Worm (Caenorhabditis elegans) whole organism, early embryonic: ENCODE measurements around the gene trxr-1.

ENCODE experiments used
- B0310.2 ChIP-seq: sonication (generic microtip); optimal IDR thresholded peaks from 2 replicates; lab custom pipeline; 2016; ENCODE audit warnings: mild to moderate bottlenecking, missing genetic modification characterization, missing compliant biosample characterization
- F13C5.2 ChIP-seq: sonication (generic microtip); optimal IDR thresholded peaks from 2 replicates; lab custom pipeline; 2017; ENCODE audit warnings: mild to moderate bottlenecking, missing genetic modification characterization, inconsistent platforms, missing compliant biosample characterization
- aly-1 ChIP-seq: sonication (generic microtip); optimal IDR thresholded peaks from 2 replicates; lab custom pipeline; 2016; ENCODE audit warnings: missing genetic modification characterization, missing compliant biosample characterization
- ama-1 ChIP-seq: fragments of 150-350 bp; optimal IDR thresholded peaks from 2 replicates; lab custom pipeline; 2014
- ceh-13 ChIP-seq: fragments of 200-800 bp; sonication (Bioruptor generic); optimal IDR thresholded peaks from 2 replicates; lab custom pipeline; 2018; ENCODE audit warnings: mild to moderate bottlenecking, missing genetic modification characterization, missing compliant biosample characterization
- ceh-36 ChIP-seq: sonication (generic microtip); optimal IDR thresholded peaks from 2 replicates; lab custom pipeline; 2016; ENCODE audit warnings: missing genetic modification characterization, inconsistent platforms, missing compliant biosample characterization
- ets-7 ChIP-seq: sonication (generic microtip); optimal IDR thresholded peaks from 2 replicates; lab custom pipeline; 2016; ENCODE audit warnings: missing genotype, missing genetic modification characterization, missing compliant biosample characterization
- flt-1 ChIP-seq: fragments of 200-800 bp; sonication (Bioruptor generic); IDR thresholded peaks from 2 replicates; pipeline ENCODE4 v1.3.6; 2022; ENCODE audit warnings: missing genetic modification characterization, missing compliant biosample characterization
- hmbx-1 ChIP-seq: sonication (generic microtip); optimal IDR thresholded peaks from 2 replicates; lab custom pipeline; 2016; ENCODE audit warnings: mild to moderate bottlenecking, missing genetic modification characterization, missing compliant biosample characterization
- hmg-4 ChIP-seq: fragments of 200-800 bp; sonication (Bioruptor generic); optimal IDR thresholded peaks from 2 replicates; lab custom pipeline; 2018; ENCODE audit warnings: mild to moderate bottlenecking, missing genetic modification characterization, missing compliant biosample characterization
- hnd-1 ChIP-seq: sonication (generic microtip); optimal IDR thresholded peaks from 2 replicates; lab custom pipeline; 2016; ENCODE audit warnings: missing genetic modification characterization, missing compliant biosample characterization
- pes-1 ChIP-seq: fragments of 200-800 bp; sonication (Bioruptor generic); IDR thresholded peaks from 2 replicates; pipeline ENCODE4 v1.3.6; 2022; ENCODE audit warnings: missing genetic modification reagents, missing genetic modification characterization, missing compliant biosample characterization
- scrt-1 ChIP-seq: fragments of 200-800 bp; sonication (Bioruptor generic); IDR thresholded peaks from 2 replicates; pipeline ENCODE4 v1.3.6; 2022; ENCODE audit warnings: missing genetic modification characterization, missing compliant biosample characterization
- sea-1 ChIP-seq: fragments of 200-800 bp; sonication (Bioruptor generic); conservative IDR thresholded peaks from 2 replicates; pipeline ENCODE4 v1.3.6; 2022; ENCODE audit warnings: missing genetic modification characterization, missing compliant biosample characterization
- tbx-11 ChIP-seq: fragments of 200-800 bp; sonication (Bioruptor generic); IDR thresholded peaks from 2 replicates; pipeline ENCODE4 v1.3.6; 2022; ENCODE audit warnings: missing genetic modification characterization, missing compliant biosample characterization
- tbx-37 ChIP-seq: fragments of 200-800 bp; sonication (Bioruptor generic); conservative IDR thresholded peaks from 2 replicates; pipeline ENCODE4 v1.3.6; 2022; ENCODE audit warnings: missing genetic modification reagents, missing genetic modification characterization, missing compliant biosample characterization
- tra-4 ChIP-seq: sonication (generic microtip); optimal IDR thresholded peaks from 2 replicates; lab custom pipeline; 2017; ENCODE audit warnings: missing genetic modification characterization, missing compliant biosample characterization

Gene trxr-1

ce11 chrIV:7016502-7016901 lies 4.7 kb downstream of the trxr-1 start:
- TF ChIP-seq ama-1 (lab: Kevin White, UChicago) = no peak
- TF ChIP-seq hmg-4 (GFP tag; lab: Kevin White, UChicago) = no peak
- no peak for TF ChIP-seq aly-1 (tag; lab: Kevin White, UChicago)
- TF ChIP-seq flt-1 = no peak
- TF ChIP-seq hnd-1 (tag; lab: Kevin White, UChicago) = no peak
- TF ChIP-seq tbx-11 (GFP tag; lab: Robert Waterston, UW) = no peak
- no peak for TF ChIP-seq scrt-1 (GFP tag; lab: Robert Waterston, UW)
- TF ChIP-seq ceh-13 (GFP tag; lab: Kevin White, UChicago) = no peak
- TF ChIP-seq B0310.2 (tag; lab: Kevin White, UChicago) = no peak
- TF ChIP-seq tra-4 = no peak
- no peak for TF ChIP-seq tbx-37 (GFP tag; lab: Robert Waterston, UW)

- TF ChIP-seq sea-1 (GFP tag; lab: Robert Waterston, UW) = no peak
- TF ChIP-seq hnd-1 (tag; lab: Kevin White, UChicago) = no peak
- TF ChIP-seq flt-1 = no peak
These were observed 5.4 kb downstream of the trxr-1 start, which contains the start of gene gldi-4 for ce11 chrIV:7017123-7017674. TSS of gene gldi-4 (plus strand) at chrIV:7017624.

- TF ChIP-seq F13C5.2 (tag; lab: Kevin White, UChicago) (no peak), B0310.2 (tag; lab: Kevin White, UChicago) (no peak), aly-1 (tag; lab: Kevin White, UChicago) (no peak), ceh-13 (GFP tag; lab: Kevin White, UChicago) (no peak), scrt-1 (GFP tag; lab: Robert Waterston, UW) (no peak), tra-4 (no peak), sea-1 (GFP tag; lab: Robert Waterston, UW) (no peak), tbx-11 (GFP tag; lab: Robert Waterston, UW) (no peak), ets-7 (tag; lab: Kevin White, UChicago) (no peak), pes-1 (GFP tag; lab: Robert Waterston, UW) (no peak)
These were observed 6.9 kb downstream of the trxr-1 start for ce11 chrIV:7018623-7019022.

- TF ChIP-seq hmbx-1 (no peak), ets-7 (tag; lab: Kevin White, UChicago) (no peak), sea-1 (GFP tag; lab: Robert Waterston, UW) (no peak), tra-4 (no peak), hnd-1 (tag; lab: Kevin White, UChicago) (no peak), ama-1 (lab: Kevin White, UChicago) (no peak), tbx-11 (GFP tag; lab: Robert Waterston, UW) (no peak), aly-1 (tag; lab: Kevin White, UChicago) (no peak), F13C5.2 (tag; lab: Kevin White, UChicago) (no peak), tbx-37 (GFP tag; lab: Robert Waterston, UW) (no peak), flt-1 (no peak), hmg-4 (GFP tag; lab: Kevin White, UChicago) (no peak), scrt-1 (GFP tag; lab: Robert Waterston, UW) (no peak), ceh-36 (tag; lab: Kevin White, UChicago) (no peak), ceh-13 (GFP tag; lab: Kevin White, UChicago) (no peak), B0310.2 (tag; lab: Kevin White, UChicago) (no peak), pes-1 (GFP tag; lab: Robert Waterston, UW) (no peak)
These were observed 8.9 kb downstream of the trxr-1 start for ce11 chrIV:7020630-7021029.

ce11 chrIV:7022227-7022626 lies 10.5 kb downstream of the trxr-1 start:
- TF ChIP-seq hnd-1 (tag; lab: Kevin White, UChicago) (no peak), aly-1 (tag; lab: Kevin White, UChicago) (no peak), tbx-11 (GFP tag; lab: Robert Waterston, UW) (no peak), scrt-1 (GFP tag; lab: Robert Waterston, UW) (no peak), ceh-36 (tag; lab: Kevin White, UChicago) (no peak), hmg-4 (GFP tag; lab: Kevin White, UChicago) (no peak), F13C5.2 (tag; lab: Kevin White, UChicago) (no peak), pes-1 (GFP tag; lab: Robert Waterston, UW) (no peak), hmbx-1 (no peak), ets-7 (tag; lab: Kevin White, UChicago) (no peak), flt-1 (no peak), tbx-37 (GFP tag; lab: Robert Waterston, UW) (no peak), B0310.2 (tag; lab: Kevin White, UChicago) (no peak), sea-1 (GFP tag; lab: Robert Waterston, UW) (no peak), ama-1 (lab: Kevin White, UChicago) (no peak), tra-4 (no peak), ceh-13 (GFP tag; lab: Kevin White, UChicago) (no peak)

ce11 chrIV:7023004-7023403 lies 11.2 kb downstream of the trxr-1 start:
- TF ChIP-seq aly-1 (tag; lab: Kevin White, UChicago) (no peak), hmg-4 (GFP tag; lab: Kevin White, UChicago) (peak; percentile 55), ets-7 (tag; lab: Kevin White, UChicago) (no peak), sea-1 (GFP tag; lab: Robert Waterston, UW) (no peak), F13C5.2 (tag; lab: Kevin White, UChicago) (peak; percentile 68)

ce11 chrIV:7023858-7024257 lies 12.1 kb downstream of the trxr-1 start, which contains the start of gene adah-1:
TSS of gene adah-1 (plus strand) at chrIV:7024211.
- TF ChIP-seq ceh-36 (tag; lab: Kevin White, UChicago) (no peak), tbx-37 (GFP tag; lab: Robert Waterston, UW) (no peak), F13C5.2 (tag; lab: Kevin White, UChicago) (no peak), tbx-11 (GFP tag; lab: Robert Waterston, UW) (no peak), hmbx-1 (no peak)
